In the genomic region with DNA sequence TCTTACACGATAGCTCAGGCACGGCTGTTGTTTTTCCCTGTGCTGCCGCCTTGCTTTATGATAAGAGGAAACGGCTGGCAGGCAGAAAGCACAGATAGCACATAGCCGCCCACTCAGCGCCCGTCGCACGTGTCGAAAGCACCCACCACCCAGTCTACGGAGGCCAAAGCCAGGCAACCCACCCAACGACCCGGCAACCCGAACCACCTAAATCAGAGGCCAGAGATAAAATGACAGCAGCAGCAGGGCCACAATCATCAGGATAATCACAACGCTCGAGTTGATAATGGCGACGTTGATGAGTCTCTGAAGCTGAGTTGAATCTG, we compare ENCODE assay signal across 4 fruit fly cellular contexts.
TF ChIP-seq lines count a peak whose summit lies in the region.

No protein-coding gene starts in this region.

- no peak for TF ChIP-seq CTCF in whole organism, embryonic (GFP tag; optimal IDR thresholded peaks at IDR 0.05; lab: Kevin White, UChicago)

TF ChIP-seq in whole organism, embryonic, 481 proteins besides CTCF, POLR2A, EP300 and RAD21 (continues in another document):
- TF ChIP-seq CG6791 (GFP tag; IDR thresholded peaks at IDR 0.05; lab: Robert Waterston, UW; ENCODE audit: partially characterized antibody) = no peak
- TF ChIP-seq CG11504 (tag; optimal IDR thresholded peaks at IDR 0.05; lab: Kevin White, UChicago) = peak; percentile 20
- no peak for TF ChIP-seq Usf (GFP tag; optimal IDR thresholded peaks at IDR 0.05; lab: Kevin White, UChicago)
- peak; percentile 34 for TF ChIP-seq Fer1 (GFP tag; optimal IDR thresholded peaks at IDR 0.05; lab: Kevin White, UChicago)
- TF ChIP-seq ci (GFP tag; IDR thresholded peaks at IDR 0.05; lab: Robert Waterston, UW) = no peak
- peak; percentile 26 for TF ChIP-seq CG2678 (tag; optimal IDR thresholded peaks at IDR 0.05; lab: Kevin White, UChicago)
- TF ChIP-seq CG8765 (GFP tag; IDR thresholded peaks at IDR 0.05; lab: Robert Waterston, UW) = no peak
- TF ChIP-seq inv (GFP tag; IDR thresholded peaks at IDR 0.05; lab: Robert Waterston, UW; ENCODE audit: partially characterized antibody) = no peak
- peak; percentile 13 for TF ChIP-seq sug (tag; optimal IDR thresholded peaks at IDR 0.05; lab: Kevin White, UChicago)
- no peak for TF ChIP-seq CG11695 (GFP tag; IDR thresholded peaks at IDR 0.05; lab: Robert Waterston, UW)
- TF ChIP-seq Ets97D (GFP tag; optimal IDR thresholded peaks at IDR 0.05; lab: Kevin White, UChicago) = no peak
- TF ChIP-seq CG30020 (tag; optimal IDR thresholded peaks at IDR 0.05; lab: Kevin White, UChicago) = no peak
- TF ChIP-seq gem (tag; optimal IDR thresholded peaks at IDR 0.05; lab: Kevin White, UChicago) = no peak
- peak; percentile 50 for TF ChIP-seq CG18599 (GFP tag; optimal IDR thresholded peaks at IDR 0.05; lab: Kevin White, UChicago)
- peak in 1 of 2 experiments; percentile 42 for TF ChIP-seq Hr78 (GFP tag; optimal IDR thresholded peaks at IDR 0.05; lab: Kevin White, UChicago)
- TF ChIP-seq CG17361 (GFP tag; IDR thresholded peaks at IDR 0.05; lab: Robert Waterston, UW) = no peak; the same call in 2 of the 3 replicates
- TF ChIP-seq CG14014 (GFP tag; IDR thresholded peaks at IDR 0.05; lab: Robert Waterston, UW) = no peak
- peak; percentile 84 for TF ChIP-seq cwo (GFP tag; optimal IDR thresholded peaks at IDR 0.05; lab: Kevin White, UChicago)
- no peak for TF ChIP-seq CG4707 (GFP tag; optimal IDR thresholded peaks at IDR 0.05; lab: Kevin White, UChicago)
- TF ChIP-seq zfh1 (GFP tag; IDR thresholded peaks at IDR 0.05; lab: Robert Waterston, UW) = no peak
- TF ChIP-seq Hmx (GFP tag; optimal IDR thresholded peaks at IDR 0.05; lab: Kevin White, UChicago) = no peak
- TF ChIP-seq HLH4C (GFP tag; IDR thresholded peaks at IDR 0.05; lab: Robert Waterston, UW; ENCODE audit: partially characterized antibody) = no peak

TF ChIP-seq in whole organism, prepupa, 60 proteins besides CTCF, POLR2A, EP300 and RAD21:
- TF ChIP-seq salr (GFP tag; optimal IDR thresholded peaks at IDR 0.05; lab: Kevin White, UChicago) (no peak), CG32006 (GFP tag; optimal IDR thresholded peaks at IDR 0.05; lab: Kevin White, UChicago) (peak; percentile 2), eg (GFP tag; IDR thresholded peaks at IDR 0.05; lab: Robert Waterston, UW) (no peak), topi (GFP tag; optimal IDR thresholded peaks at IDR 0.05; lab: Kevin White, UChicago) (no peak), Met (GFP tag; optimal IDR thresholded peaks at IDR 0.05; lab: Kevin White, UChicago) (peak; percentile 7), svp (GFP tag; lab: Kevin White, UChicago) (peak; percentile 98)

TF ChIP-seq in whole organism, pupa, 21 proteins besides CTCF, POLR2A, EP300 and RAD21:
- TF ChIP-seq CG32121 (GFP tag; IDR thresholded peaks at IDR 0.05; lab: Robert Waterston, UW) = no peak
- TF ChIP-seq CG13204 (GFP tag; optimal IDR thresholded peaks at IDR 0.05; lab: Kevin White, UChicago) = peak; percentile 4
- no peak for TF ChIP-seq EcR (GFP tag; optimal IDR thresholded peaks at IDR 0.05; lab: Kevin White, UChicago)
- peak; percentile 11 for TF ChIP-seq CG14655 (GFP tag; optimal IDR thresholded peaks at IDR 0.05; lab: Kevin White, UChicago)

TF ChIP-seq in whole organism, wandering third instar larva, 38 proteins besides CTCF, POLR2A, EP300 and RAD21:
- TF ChIP-seq GATAd (GFP tag; optimal IDR thresholded peaks at IDR 0.05; lab: Kevin White, UChicago) (no peak), dmrt93B (GFP tag; optimal IDR thresholded peaks at IDR 0.05; lab: Kevin White, UChicago) (peak; percentile 2), psq (GFP tag; optimal IDR thresholded peaks at IDR 0.05; lab: Kevin White, UChicago) (no peak)
